Worm (Caenorhabditis elegans): ENCODE data around the gene irld-49.

DNA sequence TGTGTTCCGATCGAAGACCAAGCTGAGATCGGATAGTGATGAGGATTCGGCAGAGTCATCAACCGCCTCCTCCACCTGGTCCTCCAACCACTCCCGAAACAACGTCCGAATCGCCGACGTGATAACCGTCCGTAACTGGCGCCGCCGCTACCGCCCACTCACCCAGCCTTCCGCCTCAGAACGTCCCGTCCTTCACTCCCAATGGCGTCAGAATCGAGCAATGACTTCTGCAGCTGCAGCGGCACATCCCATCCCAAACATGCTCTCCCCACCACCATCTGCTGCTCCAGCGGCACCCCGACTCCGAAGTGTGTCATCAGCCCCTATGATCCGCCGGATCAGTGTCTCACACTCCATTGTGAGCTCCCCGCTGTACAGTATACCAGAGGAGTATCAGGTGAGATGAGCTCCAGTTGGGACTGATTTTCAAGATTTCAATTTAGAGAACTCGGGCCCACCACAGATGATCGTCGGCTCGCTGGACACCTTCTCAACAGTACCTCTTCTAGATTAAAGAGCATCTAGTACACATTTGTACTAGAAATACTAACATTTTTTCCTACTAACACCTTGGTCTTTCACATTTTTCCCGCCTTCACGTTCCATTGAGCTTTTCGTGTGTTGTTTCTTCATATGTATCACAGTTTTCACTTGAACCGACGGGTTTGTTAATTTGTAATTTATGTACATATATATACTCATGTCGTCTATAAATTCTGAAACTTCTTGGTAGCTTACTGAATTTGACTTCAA lies 18.0 kb upstream of the irld-49 start:
- TF ChIP-seq zag-1 (tag; optimal IDR thresholded peaks at IDR 0.05) (no peak), unc-39 (tag; optimal IDR thresholded peaks at IDR 0.05) (no peak), nhr-12 (tag; optimal IDR thresholded peaks at IDR 0.05) (no peak), blmp-1 (tag; optimal IDR thresholded peaks at IDR 0.05; ENCODE audit: insufficient read depth) (no peak), nhr-10 (tag; optimal IDR thresholded peaks at IDR 0.05) (no peak), mdl-1 (tag; optimal IDR thresholded peaks at IDR 0.05) (no peak), sma-9 (GFP tag; optimal IDR thresholded peaks at IDR 0.05) (no peak), sma-9 (tag; optimal IDR thresholded peaks at IDR 0.05) (no peak)
